Fruit fly (Drosophila melanogaster) whole organism, prepupa: ENCODE results near the gene CG31524.

Experiments used
- Blimp-1 ChIP-seq: fragments of 200-800 bp; sonication (Bioruptor generic); optimal IDR thresholded peaks from 3 replicates; lab custom pipeline; 2017; ENCODE audit warnings: missing biosample characterization, missing genetic modification characterization, mild to moderate bottlenecking, moderate library complexity, missing genetic modification reagents
- CG32006 ChIP-seq: fragments of 200-800 bp; sonication (Bioruptor generic); optimal IDR thresholded peaks from 3 replicates; lab custom pipeline; 2017; ENCODE audit warnings: missing biosample characterization, mild to moderate bottlenecking, missing genetic modification characterization
- CG8319 ChIP-seq: fragments of 200-800 bp; sonication (Bioruptor generic); optimal IDR thresholded peaks from 3 replicates; lab custom pipeline; 2016; ENCODE audit warnings: missing biosample characterization, missing genetic modification characterization
- Ets96B ChIP-seq: fragments of 200-800 bp; optimal IDR thresholded peaks from 2 replicates; lab custom pipeline; 2019; ENCODE audit warnings: missing biosample characterization, mild to moderate bottlenecking, missing genetic modification characterization, moderate library complexity
- cyc ChIP-seq: fragments of 200-800 bp; sonication (Bioruptor generic); optimal IDR thresholded peaks from 3 replicates; lab custom pipeline; 2016; ENCODE audit warnings: missing biosample characterization, missing genetic modification characterization
- ss ChIP-seq, 2 experiments: fragments of 200-800 bp; sonication (Bioruptor generic); optimal IDR thresholded peaks; 2 replicates in 1 of 2; 3 replicates in 1 of 2; lab custom pipeline; 2017 to 2018; ENCODE audit warnings: mild to moderate bottlenecking in 2 of 2, missing biosample characterization in 2 of 2, missing genetic modification characterization in 2 of 2, moderate library complexity in 1 of 2

DNA sequence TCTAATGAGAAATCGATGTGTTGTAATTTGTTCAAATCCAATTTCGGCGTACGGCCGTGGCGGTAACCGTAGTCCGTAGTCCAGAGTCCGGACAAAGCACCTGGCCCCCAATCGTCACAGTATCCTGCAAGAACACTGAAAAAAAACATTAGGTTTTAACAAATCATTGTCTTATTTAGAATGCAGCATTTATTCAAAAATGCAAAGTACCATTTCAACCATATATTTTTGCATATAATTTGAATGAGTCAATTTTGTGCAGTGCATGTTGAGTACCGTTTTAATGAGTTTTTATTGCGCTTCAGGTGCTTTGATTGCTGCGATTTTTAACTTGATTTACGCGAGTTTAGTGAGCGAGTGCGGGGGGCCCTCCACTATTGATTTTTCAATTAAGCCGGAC, 47.1 kb upstream of the CG31524 start:
- TF ChIP-seq cyc (GFP tag; lab: Kevin White, UChicago) (no peak), Blimp-1 (GFP tag; lab: Kevin White, UChicago) (no peak), CG32006 (no peak), ss (GFP tag; optimal IDR thresholded peaks at IDR 0.05; lab: Kevin White, UChicago) (no peak), CG8319 (GFP tag; lab: Kevin White, UChicago) (no peak), Ets96B (no peak)
